Fruit fly (Drosophila melanogaster) whole organism, embryonic: ENCODE data around the gene Pi3K68D.

Source experiments
- Abd-B ChIP-seq: fragments of 200-800 bp; sonication (Bioruptor generic); optimal IDR thresholded peaks from 2 replicates; lab custom pipeline; 2018; ENCODE audit warnings: missing biosample characterization, mild to moderate bottlenecking, missing genetic modification characterization, moderate library complexity
- Bgb ChIP-seq: fragments of 200-800 bp; sonication (Bioruptor generic); IDR thresholded peaks from 2 replicates; pipeline ENCODE4 v1.3.6; 2022; ENCODE audit warnings: missing biosample characterization, missing genetic modification characterization; ENCODE audit not compliant: partially characterized antibody
- CG11504 ChIP-seq: fragments of 200-800 bp; sonication (Bioruptor generic); optimal IDR thresholded peaks from 3 replicates; lab custom pipeline; 2019; ENCODE audit warnings: missing biosample characterization, mild to moderate bottlenecking, missing genetic modification characterization, moderate library complexity
- CG13296 ChIP-seq: fragments of 200-800 bp; sonication (Bioruptor generic); optimal IDR thresholded peaks from 3 replicates; lab custom pipeline; 2018; ENCODE audit warnings: missing biosample characterization, mild to moderate bottlenecking, missing genetic modification characterization
- CG14050 ChIP-seq: fragments of 200-800 bp; sonication (Bioruptor generic); IDR thresholded peaks from 3 replicates; pipeline ENCODE4 v1.3.6; 2022; ENCODE audit warnings: missing biosample characterization, missing genetic modification characterization
- CG14710 ChIP-seq: fragments of 200-800 bp; sonication (Bioruptor generic); optimal IDR thresholded peaks from 3 replicates; lab custom pipeline; 2019; ENCODE audit warnings: missing biosample characterization, mild to moderate bottlenecking, missing genetic modification characterization, moderate library complexity
- CG15601 ChIP-seq: fragments of 200-800 bp; sonication (Bioruptor generic); optimal IDR thresholded peaks from 3 replicates; lab custom pipeline; 2019; ENCODE audit warnings: missing biosample characterization, mild to moderate bottlenecking, missing genetic modification characterization, moderate library complexity
- CG1603 ChIP-seq: fragments of 200-800 bp; sonication (Bioruptor generic); optimal IDR thresholded peaks from 2 replicates; lab custom pipeline; 2019; ENCODE audit warnings: missing biosample characterization, mild to moderate bottlenecking, missing genetic modification characterization, moderate library complexity
- CG17568 ChIP-seq: fragments of 200-800 bp; sonication (Bioruptor generic); optimal IDR thresholded peaks from 2 replicates; lab custom pipeline; 2018; ENCODE audit warnings: missing biosample characterization, mild to moderate bottlenecking, missing genetic modification characterization, moderate library complexity
- CG18262 ChIP-seq: fragments of 200-800 bp; optimal IDR thresholded peaks from 3 replicates; lab custom pipeline; 2019; ENCODE audit warnings: missing biosample characterization, mild to moderate bottlenecking, missing genetic modification characterization, moderate library complexity
- CG34376 ChIP-seq: fragments of 200-800 bp; sonication (Bioruptor generic); optimal IDR thresholded peaks from 2 replicates; lab custom pipeline; 2018; ENCODE audit warnings: missing biosample characterization, mild to moderate bottlenecking, missing genetic modification characterization
- CG9215 ChIP-seq: fragments of 200-800 bp; sonication (Bioruptor generic); IDR thresholded peaks from 2 replicates; pipeline ENCODE4 v1.3.6; 2022; ENCODE audit warnings: missing biosample characterization, missing genetic modification characterization
- CoRest ChIP-seq: fragments of 200-800 bp; sonication (Bioruptor generic); optimal IDR thresholded peaks from 3 replicates; lab custom pipeline; 2018; ENCODE audit warnings: missing biosample characterization, mild to moderate bottlenecking, missing genetic modification characterization, moderate library complexity
- Dll ChIP-seq: fragments of 200-800 bp; sonication (Bioruptor generic); IDR thresholded peaks from 4 replicates; pipeline ENCODE4 v1.3.6; 2022; ENCODE audit warnings: missing biosample characterization, missing genetic modification characterization; ENCODE audit not compliant: partially characterized antibody
- Dref ChIP-seq: fragments of 200-800 bp; sonication (Bioruptor generic); IDR thresholded peaks from 2 replicates; pipeline ENCODE4 v1.3.6; 2022; ENCODE audit warnings: missing biosample characterization, missing genetic modification characterization
- ERR ChIP-seq: fragments of 200-800 bp; sonication (Bioruptor generic); optimal IDR thresholded peaks from 2 replicates; lab custom pipeline; 2016; ENCODE audit warnings: missing biosample characterization, missing genetic modification characterization
- HmgD ChIP-seq: fragments of 200-800 bp; sonication (Bioruptor generic); optimal IDR thresholded peaks from 3 replicates; lab custom pipeline; 2016; ENCODE audit warnings: missing biosample characterization, missing genetic modification characterization
- HmgZ ChIP-seq: fragments of 200-800 bp; sonication (Bioruptor generic); optimal IDR thresholded peaks from 2 replicates; lab custom pipeline; 2018; ENCODE audit warnings: missing biosample characterization, mild to moderate bottlenecking, missing genetic modification characterization
- MBD-R2 ChIP-seq: fragments of 200-800 bp; sonication (Bioruptor generic); IDR thresholded peaks from 2 replicates; pipeline ENCODE4 v1.3.6; 2022; ENCODE audit warnings: missing biosample characterization, missing genetic modification characterization
- Mad ChIP-seq: fragments of 200-800 bp; sonication (Bioruptor generic); optimal IDR thresholded peaks from 2 replicates; lab custom pipeline; 2016; ENCODE audit warnings: missing biosample characterization, missing genetic modification characterization
- Max ChIP-seq: fragments of 200-800 bp; sonication (Bioruptor generic); optimal IDR thresholded peaks from 2 replicates; lab custom pipeline; 2016; ENCODE audit warnings: missing biosample characterization, mild to moderate bottlenecking, missing genetic modification characterization
- Side ChIP-seq: fragments of 200-800 bp; sonication (Bioruptor generic); optimal IDR thresholded peaks from 2 replicates; lab custom pipeline; 2016; ENCODE audit warnings: missing biosample characterization, missing genetic modification characterization
- Sin3A ChIP-seq: fragments of >200 bp; optimal IDR thresholded peaks from 2 replicates; lab custom pipeline; 2018
- Xbp1 ChIP-seq: fragments of 200-800 bp; sonication (Bioruptor generic); optimal IDR thresholded peaks from 3 replicates; lab custom pipeline; 2016; ENCODE audit warnings: missing biosample characterization, mild to moderate bottlenecking, missing genetic modification characterization
- amos ChIP-seq: fragments of 200-800 bp; sonication (Bioruptor generic); IDR thresholded peaks from 2 replicates; pipeline ENCODE4 v1.3.6; 2022; ENCODE audit warnings: missing biosample characterization, missing genetic modification characterization; ENCODE audit not compliant: partially characterized antibody
- chinmo ChIP-seq: fragments of 200-800 bp; sonication (Bioruptor generic); IDR thresholded peaks from 4 replicates; pipeline ENCODE4 v1.3.6; 2022; ENCODE audit warnings: missing biosample characterization, missing genetic modification characterization; ENCODE audit not compliant: partially characterized antibody
- chm ChIP-seq: fragments of 200-800 bp; sonication (Bioruptor generic); IDR thresholded peaks from 2 replicates; pipeline ENCODE4 v1.3.6; 2022; ENCODE audit warnings: missing biosample characterization, missing genetic modification characterization
- gcm ChIP-seq: fragments of 200-800 bp; sonication (Bioruptor generic); optimal IDR thresholded peaks from 2 replicates; lab custom pipeline; 2019; ENCODE audit warnings: missing biosample characterization, mild to moderate bottlenecking, missing genetic modification characterization, moderate library complexity
- gro ChIP-seq: fragments of 200-800 bp; sonication (Bioruptor generic); optimal IDR thresholded peaks from 2 replicates; lab custom pipeline; 2016; ENCODE audit warnings: missing biosample characterization, missing genetic modification characterization
- nerfin-2 ChIP-seq: fragments of 200-800 bp; sonication (Bioruptor generic); IDR thresholded peaks from 2 replicates; pipeline ENCODE4 v1.3.6; 2022; ENCODE audit warnings: missing biosample characterization, missing genetic modification characterization; ENCODE audit not compliant: partially characterized antibody
- nmo ChIP-seq: fragments of 200-800 bp; sonication (Bioruptor generic); optimal IDR thresholded peaks from 2 replicates; lab custom pipeline; 2018; ENCODE audit warnings: missing biosample characterization, mild to moderate bottlenecking, missing genetic modification characterization, moderate library complexity
- pzg ChIP-seq: fragments of 200-800 bp; sonication (Bioruptor generic); optimal IDR thresholded peaks from 3 replicates; lab custom pipeline; 2018; ENCODE audit warnings: missing biosample characterization, mild to moderate bottlenecking, missing genetic modification characterization, moderate library complexity
- row ChIP-seq: fragments of 200-800 bp; sonication (Bioruptor generic); IDR thresholded peaks from 3 replicates; pipeline ENCODE4 v1.3.6; 2022; ENCODE audit warnings: missing biosample characterization, missing genetic modification characterization
- sens ChIP-seq: fragments of 200-800 bp; sonication (Bioruptor generic); peaks from one replicate; lab custom pipeline; 2016; ENCODE audit warnings: missing biosample characterization, missing genetic modification characterization
- tio ChIP-seq: fragments of 200-800 bp; sonication (Bioruptor generic); optimal IDR thresholded peaks from 2 replicates; lab custom pipeline; 2017; ENCODE audit warnings: missing biosample characterization, missing genetic modification characterization, inconsistent platforms
- tup ChIP-seq: fragments of 200-800 bp; sonication (Bioruptor generic); optimal IDR thresholded peaks from 2 replicates; lab custom pipeline; 2016; ENCODE audit warnings: missing biosample characterization, mild to moderate bottlenecking, missing genetic modification characterization, moderate library complexity
- twi ChIP-seq: fragments of 200-800 bp; optimal IDR thresholded peaks from 2 replicates; lab custom pipeline; 2019; ENCODE audit warnings: missing biosample characterization, mild to moderate bottlenecking, missing genetic modification characterization, moderate library complexity
- unc-4 ChIP-seq: fragments of 200-800 bp; sonication (Bioruptor generic); IDR thresholded peaks from 2 replicates; pipeline ENCODE4 v1.3.6; 2022; ENCODE audit warnings: missing biosample characterization, missing genetic modification characterization; ENCODE audit not compliant: partially characterized antibody
- unpg ChIP-seq: fragments of 200-800 bp; sonication (Bioruptor generic); optimal IDR thresholded peaks from 3 replicates; lab custom pipeline; 2018; ENCODE audit warnings: missing biosample characterization, mild to moderate bottlenecking, missing genetic modification characterization, moderate library complexity

Gene Pi3K68D

DNA sequence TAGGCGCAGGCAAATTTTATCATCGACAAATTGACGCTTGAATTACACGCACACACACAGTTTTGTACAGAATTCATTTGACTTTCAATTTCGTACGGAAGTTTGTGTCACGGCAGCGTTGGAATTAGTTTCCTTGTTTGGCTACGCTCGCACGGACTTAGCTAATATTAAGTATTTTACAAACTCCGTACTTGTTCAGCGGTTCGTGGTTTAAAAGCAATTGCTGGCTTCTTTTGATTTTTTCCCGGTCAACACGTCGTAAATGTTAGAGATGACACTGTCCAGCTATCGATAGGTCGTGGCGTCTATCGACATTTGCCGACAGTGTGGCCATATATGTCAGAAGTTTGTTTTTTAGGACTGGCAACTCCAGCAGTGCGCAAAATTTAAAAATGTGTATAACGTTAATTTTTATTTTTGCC is 43.5 kb upstream of the Pi3K68D start, which contains the start of gene CycA (continued):
- peak; percentile 84 for TF ChIP-seq chinmo (GFP tag; lab: Robert Waterston, UW)
- peak; percentile 25 for TF ChIP-seq Side (GFP tag; lab: Kevin White, UChicago)
- no peak for TF ChIP-seq ERR (GFP tag; lab: Kevin White, UChicago)
- TF ChIP-seq CG13296 (GFP tag; lab: Kevin White, UChicago) = no peak
- TF ChIP-seq Mad = peak; percentile 1
- TF ChIP-seq gro (GFP tag; lab: Kevin White, UChicago) = peak; percentile 55
- TF ChIP-seq Bgb (GFP tag; lab: Robert Waterston, UW) = peak; percentile 92
- no peak for TF ChIP-seq tup (GFP tag; lab: Kevin White, UChicago)
- peak; percentile 13; the same call in 1 of the 3 replicates for TF ChIP-seq row (GFP tag; lab: Robert Waterston, UW)
- TF ChIP-seq chm (GFP tag; lab: Robert Waterston, UW) = peak; percentile 37; the same call in 1 of the 2 replicates
- TF ChIP-seq tio (GFP tag; lab: Kevin White, UChicago) = no peak
- TF ChIP-seq amos = peak; percentile 94
- TF ChIP-seq Abd-B (GFP tag; lab: Kevin White, UChicago) = peak; percentile 41
- peak; percentile 43 for TF ChIP-seq CG34376 (GFP tag; lab: Kevin White, UChicago)
- peak; percentile 33 for TF ChIP-seq CG17568
- peak; percentile 2 for TF ChIP-seq CG18262
- no peak for TF ChIP-seq CG14050 (GFP tag; lab: Robert Waterston, UW)
- peak; percentile 61 for TF ChIP-seq CG11504 (tag; lab: Kevin White, UChicago)
- TF ChIP-seq CoRest (tag; lab: Kevin White, UChicago) = peak; percentile 65
- TF ChIP-seq MBD-R2 (GFP tag; lab: Robert Waterston, UW) = peak; percentile 42
- peak; percentile 99 for TF ChIP-seq CG9215 (GFP tag; lab: Robert Waterston, UW)
- TF ChIP-seq nmo (GFP tag; lab: Kevin White, UChicago) = peak; percentile 50
- TF ChIP-seq HmgZ (tag; lab: Kevin White, UChicago) = peak; percentile 40
- TF ChIP-seq unc-4 = peak; percentile 85
- peak; percentile 95 for TF ChIP-seq Dref (GFP tag; lab: Robert Waterston, UW)
- TF ChIP-seq Dll = peak; percentile 86
- no peak for TF ChIP-seq unpg (GFP tag; lab: Kevin White, UChicago)
- TF ChIP-seq pzg (GFP tag; lab: Kevin White, UChicago) = peak; percentile 95
- TF ChIP-seq Sin3A (lab: Kevin White, UChicago) = peak; percentile 56
- TF ChIP-seq CG1603 (tag; lab: Kevin White, UChicago) = peak; percentile 59
- peak; percentile 51 for TF ChIP-seq CG15601 (tag; lab: Kevin White, UChicago)
- peak; percentile 13 for TF ChIP-seq twi (tag; lab: Kevin White, UChicago)
- TF ChIP-seq sens (GFP tag; lab: Kevin White, UChicago) = peak; percentile 81
- peak; percentile 54; the same call in 1 of the 2 replicates for TF ChIP-seq nerfin-2
- TF ChIP-seq CG14710 (tag; lab: Kevin White, UChicago) = peak; percentile 79
- TF ChIP-seq gcm = peak; percentile 28
- TF ChIP-seq Xbp1 (GFP tag; lab: Kevin White, UChicago) = peak; percentile 15
- TF ChIP-seq Max = peak; percentile 22
- TF ChIP-seq HmgD (GFP tag; lab: Kevin White, UChicago) = peak; percentile 10
